Worm (Caenorhabditis elegans) whole organism, L4 larva: ENCODE measurements around the gene ttr-18.

ENCODE experiments used
- F10B5.3 ChIP-seq: sonication (generic microtip); optimal IDR thresholded peaks from 2 replicates; lab custom pipeline; 2016; ENCODE audit warnings: mild to moderate bottlenecking, missing genetic modification characterization, missing compliant biosample characterization
- F26F4.8 ChIP-seq: fragments of 200-800 bp; sonication (Bioruptor generic); conservative IDR thresholded peaks from 2 replicates; pipeline ENCODE4 v1.3.6; 2022; ENCODE audit warnings: missing genetic modification characterization, missing compliant biosample characterization
- F49E8.2 ChIP-seq: sonication (generic microtip); optimal IDR thresholded peaks from 2 replicates; lab custom pipeline; 2016; ENCODE audit warnings: missing compliant biosample characterization, mild to moderate bottlenecking, missing genetic modification characterization, borderline replicate concordance
- R02D3.7 ChIP-seq: fragments of 150-350 bp; sonication (generic microtip); optimal IDR thresholded peaks from 3 replicates; lab custom pipeline; 2014; ENCODE audit warnings: missing biosample characterization, missing genetic modification characterization
- T26A8.4 ChIP-seq: fragments of 200-800 bp; sonication (Bioruptor generic); IDR thresholded peaks from 2 replicates; pipeline ENCODE4 v1.3.6; 2022; ENCODE audit warnings: missing genetic modification characterization, missing compliant biosample characterization
- Y5F2A.4 ChIP-seq: fragments of 200-800 bp; sonication (Bioruptor generic); optimal IDR thresholded peaks from 2 replicates; lab custom pipeline; 2018; ENCODE audit warnings: mild to moderate bottlenecking, missing genetic modification characterization, missing compliant biosample characterization
- aly-2 ChIP-seq: sonication (generic microtip); optimal IDR thresholded peaks from 2 replicates; lab custom pipeline; 2018; ENCODE audit warnings: missing biosample characterization, missing genetic modification characterization
- arid-1 ChIP-seq: fragments of 200-800 bp; sonication (Bioruptor generic); conservative IDR thresholded peaks from 2 replicates; pipeline ENCODE4 v1.3.6; 2022; ENCODE audit warnings: missing genetic modification reagents, missing genetic modification characterization, missing compliant biosample characterization
- ceh-20 ChIP-seq: fragments of 200-800 bp; sonication (Bioruptor generic); IDR thresholded peaks from 2 replicates; pipeline ENCODE4 v1.3.6; 2022; ENCODE audit warnings: missing genetic modification reagents, missing genetic modification characterization, missing compliant biosample characterization
- ceh-28 ChIP-seq: fragments of 150-350 bp; optimal IDR thresholded peaks from 2 replicates; lab custom pipeline; 2014; ENCODE audit warnings: missing biosample characterization, missing genetic modification reagents, missing genetic modification characterization
- ceh-44 ChIP-seq: fragments of 200-800 bp; sonication (Bioruptor generic); IDR thresholded peaks from 2 replicates; pipeline ENCODE4 v1.3.6; 2022; ENCODE audit warnings: missing genetic modification reagents, missing genetic modification characterization, missing compliant biosample characterization
- ceh-62 ChIP-seq: sonication (generic microtip); optimal IDR thresholded peaks from 2 replicates; lab custom pipeline; 2017; ENCODE audit warnings: missing biosample characterization, missing genetic modification characterization
- daf-16 ChIP-seq, 3 experiments: sonication (generic microtip); optimal IDR thresholded peaks; 2 replicates each; lab custom pipeline; 2016 to 2017; ENCODE audit warnings: missing genetic modification characterization in 3 of 3, missing genetic modification reagents in 3 of 3, mild to moderate bottlenecking in 2 of 3, missing compliant biosample characterization in 2 of 3, missing biosample characterization in 1 of 3, moderate library complexity in 1 of 3
- daf-19 ChIP-seq: fragments of 200-800 bp; sonication (Bioruptor generic); conservative IDR thresholded peaks from 2 replicates; pipeline ENCODE4 v1.3.6; 2022; ENCODE audit warnings: missing genetic modification characterization, missing compliant biosample characterization
- daf-8 ChIP-seq: fragments of 200-800 bp; sonication (Bioruptor generic); IDR thresholded peaks from 2 replicates; pipeline ENCODE4 v1.3.6; 2022; ENCODE audit warnings: missing genetic modification characterization, missing compliant biosample characterization
- dmd-6 ChIP-seq: fragments of 200-800 bp; sonication (Bioruptor generic); IDR thresholded peaks from 2 replicates; pipeline ENCODE4 v1.3.6; 2022; ENCODE audit warnings: missing genetic modification reagents, missing genetic modification characterization, missing compliant biosample characterization
- dmd-9 ChIP-seq: fragments of 200-800 bp; sonication (Bioruptor generic); IDR thresholded peaks from 2 replicates; pipeline ENCODE4 v1.3.6; 2022; ENCODE audit warnings: missing genetic modification reagents, missing genetic modification characterization, missing compliant biosample characterization
- dpl-1 ChIP-seq: fragments of 150-350 bp; optimal IDR thresholded peaks from 2 replicates; lab custom pipeline; 2014; ENCODE audit warnings: missing biosample characterization, missing genetic modification reagents, missing genetic modification characterization
- duxl-1 ChIP-seq: sonication (generic microtip); optimal IDR thresholded peaks from 2 replicates; lab custom pipeline; 2016; ENCODE audit warnings: mild to moderate bottlenecking, missing genetic modification characterization, moderate library complexity, missing compliant biosample characterization; ENCODE audit not compliant: poor library complexity
- dve-1 ChIP-seq: sonication (generic microtip); optimal IDR thresholded peaks from 2 replicates; lab custom pipeline; 2017; ENCODE audit warnings: antibody characterized with exemption, mild to moderate bottlenecking, missing genetic modification characterization, missing compliant biosample characterization; ENCODE audit not compliant: insufficient read depth
- egl-27 ChIP-seq: sonication (generic microtip); optimal IDR thresholded peaks from 3 replicates; lab custom pipeline; 2017; ENCODE audit warnings: missing biosample characterization, missing genetic modification reagents, missing genetic modification characterization
- fos-1 ChIP-seq: fragments of 150-350 bp; optimal IDR thresholded peaks from 2 replicates; lab custom pipeline; 2014; ENCODE audit warnings: missing biosample characterization, missing genetic modification characterization
- hlh-30 ChIP-seq: sonication (generic microtip); optimal IDR thresholded peaks from 2 replicates; lab custom pipeline; 2017; ENCODE audit warnings: antibody characterized with exemption, mild to moderate bottlenecking, missing genetic modification characterization, missing compliant biosample characterization; ENCODE audit not compliant: insufficient read depth
- hmg-1.1 ChIP-seq: fragments of 200-800 bp; sonication (Bioruptor generic); IDR thresholded peaks from 2 replicates; pipeline ENCODE4 v1.3.6; 2022; ENCODE audit warnings: missing genetic modification reagents, missing genetic modification characterization, missing compliant biosample characterization
- jun-1 ChIP-seq: fragments of 150-350 bp; optimal IDR thresholded peaks from 2 replicates; lab custom pipeline; 2014; ENCODE audit warnings: missing biosample characterization, missing genetic modification reagents, missing genetic modification characterization
- lin-1 ChIP-seq: fragments of 200-800 bp; sonication (Bioruptor generic); IDR thresholded peaks from 2 replicates; pipeline ENCODE4 v1.3.6; 2022; ENCODE audit warnings: missing genetic modification reagents, missing genetic modification characterization, missing compliant biosample characterization
- lin-13 ChIP-seq: fragments of 150-350 bp; optimal IDR thresholded peaks from 2 replicates; lab custom pipeline; 2014; ENCODE audit warnings: missing biosample characterization, missing genetic modification reagents, missing genetic modification characterization
- lin-15B ChIP-seq: fragments of 150-350 bp; sonication (generic microtip); optimal IDR thresholded peaks from 3 replicates; lab custom pipeline; 2014; ENCODE audit warnings: missing biosample characterization, missing genetic modification characterization
- lin-39 ChIP-seq: fragments of 150-350 bp; optimal IDR thresholded peaks from 2 replicates; lab custom pipeline; 2014; ENCODE audit warnings: missing biosample characterization, missing genetic modification reagents, missing genetic modification characterization
- lsy-2 ChIP-seq, 2 experiments: fragments of 150-350 bp in 1 of 2; sonication (generic microtip) in 1 of 2; optimal IDR thresholded peaks; 2 replicates each; lab custom pipeline; 2014 to 2017; ENCODE audit warnings: missing biosample characterization in 2 of 2, missing genetic modification characterization in 2 of 2
- mdt-29 ChIP-seq: fragments of 200-800 bp; sonication (Bioruptor generic); IDR thresholded peaks from 2 replicates; pipeline ENCODE4 v1.3.6; 2022; ENCODE audit warnings: missing genetic modification reagents, missing genetic modification characterization, missing compliant biosample characterization
- mep-1 ChIP-seq: fragments of 150-350 bp; sonication (generic microtip); optimal IDR thresholded peaks from 3 replicates; lab custom pipeline; 2014; ENCODE audit warnings: missing biosample characterization, missing genetic modification characterization
- mes-2 ChIP-seq: sonication (generic microtip); optimal IDR thresholded peaks from 2 replicates; lab custom pipeline; 2016; ENCODE audit warnings: missing genotype, mild to moderate bottlenecking, missing genetic modification characterization, missing compliant biosample characterization; ENCODE audit not compliant: poor library complexity, severe bottlenecking
- mxl-2 ChIP-seq: fragments of 200-800 bp; sonication (Bioruptor generic); conservative IDR thresholded peaks from 2 replicates; pipeline ENCODE4 v1.3.6; 2022; ENCODE audit warnings: missing genetic modification reagents, missing genetic modification characterization, missing compliant biosample characterization
- nhr-11 ChIP-seq: fragments of 150-350 bp; optimal IDR thresholded peaks from 2 replicates; lab custom pipeline; 2014; ENCODE audit warnings: missing biosample characterization, missing genetic modification characterization
- nhr-111 ChIP-seq: fragments of 200-800 bp; sonication (Bioruptor generic); optimal IDR thresholded peaks from 2 replicates; lab custom pipeline; 2018; ENCODE audit warnings: mild to moderate bottlenecking, missing genetic modification characterization, missing compliant biosample characterization
- nhr-28 ChIP-seq: fragments of 150-350 bp; optimal IDR thresholded peaks from 2 replicates; lab custom pipeline; 2014; ENCODE audit warnings: missing biosample characterization, missing genetic modification characterization
- nhr-41 ChIP-seq: fragments of 200-800 bp; sonication (Bioruptor generic); IDR thresholded peaks from 2 replicates; pipeline ENCODE4 v1.3.6; 2022; ENCODE audit warnings: missing genetic modification reagents, missing genetic modification characterization, missing compliant biosample characterization
- nhr-48 ChIP-seq: sonication (generic microtip); optimal IDR thresholded peaks from 2 replicates; lab custom pipeline; 2016; ENCODE audit warnings: mild to moderate bottlenecking, missing genetic modification characterization, missing compliant biosample characterization
- pqm-1 ChIP-seq: sonication (generic microtip); optimal IDR thresholded peaks from 2 replicates; lab custom pipeline; 2017; ENCODE audit warnings: missing biosample characterization, missing genetic modification characterization
- saeg-2 ChIP-seq: fragments of 200-800 bp; sonication (Bioruptor generic); IDR thresholded peaks from 2 replicates; pipeline ENCODE4 v1.3.6; 2022; ENCODE audit warnings: missing genetic modification reagents, missing genetic modification characterization, missing compliant biosample characterization
- set-16 ChIP-seq: fragments of 200-800 bp; sonication (Bioruptor generic); IDR thresholded peaks from 2 replicates; pipeline ENCODE4 v1.3.6; 2022; ENCODE audit warnings: missing genetic modification reagents, missing genetic modification characterization, missing compliant biosample characterization
- snpc-4 ChIP-seq: fragments of 150-350 bp; optimal IDR thresholded peaks from 2 replicates; lab custom pipeline; 2014; ENCODE audit warnings: missing biosample characterization, missing genetic modification characterization
- spr-1 ChIP-seq: sonication (generic microtip); optimal IDR thresholded peaks from 2 replicates; lab custom pipeline; 2016; ENCODE audit warnings: mild to moderate bottlenecking, missing genetic modification characterization, missing compliant biosample characterization
- spr-3 ChIP-seq: fragments of 200-800 bp; sonication (Bioruptor generic); optimal IDR thresholded peaks from 2 replicates; lab custom pipeline; 2018; ENCODE audit warnings: mild to moderate bottlenecking, missing genetic modification characterization, missing compliant biosample characterization
- zip-11 ChIP-seq: fragments of 200-800 bp; sonication (Bioruptor generic); IDR thresholded peaks from 2 replicates; pipeline ENCODE4 v1.3.6; 2022; ENCODE audit warnings: missing genetic modification characterization, missing compliant biosample characterization
- ztf-11 ChIP-seq: fragments of 150-350 bp; optimal IDR thresholded peaks from 2 replicates; lab custom pipeline; 2014; ENCODE audit warnings: missing biosample characterization, missing genetic modification characterization

Gene ttr-18

DNA sequence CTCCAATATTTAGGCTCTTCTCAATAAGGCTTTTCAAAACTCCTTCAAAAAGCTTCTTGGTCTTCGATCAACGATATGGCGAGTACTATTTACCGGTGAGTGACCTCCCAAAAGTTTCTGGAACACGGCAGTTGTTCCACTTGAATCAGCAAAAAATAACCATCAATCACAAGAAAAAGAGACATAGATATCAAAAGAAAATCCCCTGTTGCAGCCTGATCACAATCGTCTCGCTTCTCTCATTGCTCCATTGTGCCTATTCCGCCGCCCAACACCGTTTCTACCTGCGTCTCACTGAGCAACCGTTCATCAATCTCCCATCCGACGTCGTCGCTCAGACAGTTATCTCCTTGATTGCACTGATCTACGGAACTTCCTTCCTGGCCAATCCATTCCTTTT is 10.2 kb upstream of the ttr-18 start, which contains the start of gene emc-5:
TSS of gene emc-5 (plus strand) at position 14 of the 400 bp plus-strand sequence.
- TF ChIP-seq lsy-2 (tag; optimal IDR thresholded peaks at IDR 0.05; lab: Kevin White, UChicago) (peak in 1 of 2 experiments; percentile 15), daf-16 (GFP tag; optimal IDR thresholded peaks at IDR 0.05; lab: Kevin White, UChicago) (peak in 1 of 2 experiments; percentile 43), daf-16 (tag; optimal IDR thresholded peaks at IDR 0.05; lab: Kevin White, UChicago) (no peak), nhr-11 (tag; lab: Kevin White, UChicago) (no peak), spr-3 (GFP tag; lab: Kevin White, UChicago) (no peak), mes-2 (tag; lab: Kevin White, UChicago) (peak; percentile 29), ceh-20 (GFP tag; lab: Robert Waterston, UW) (no peak)

- no peak for TF ChIP-seq dpl-1
- TF ChIP-seq R02D3.7 (tag; lab: Kevin White, UChicago): no peak
- TF ChIP-seq dmd-9 (GFP tag; lab: Robert Waterston, UW): no peak
- TF ChIP-seq daf-8 (GFP tag; lab: Robert Waterston, UW): no peak
- no peak for TF ChIP-seq F49E8.2
- no peak for TF ChIP-seq F26F4.8 (GFP tag; lab: Robert Waterston, UW)
- no peak for TF ChIP-seq dve-1 (tag; lab: Kevin White, UChicago)
- no peak for TF ChIP-seq lin-15B (tag; lab: Kevin White, UChicago)
- no peak for TF ChIP-seq egl-27
- TF ChIP-seq nhr-48 (tag; lab: Kevin White, UChicago): no peak
- no peak for TF ChIP-seq duxl-1 (tag; lab: Kevin White, UChicago)
Observed at ce11 chrII:11495806-11496205, 9.3 kb upstream of the ttr-18 start.

- no peak for TF ChIP-seq jun-1 (tag; lab: Kevin White, UChicago)
- no peak for TF ChIP-seq spr-3 (GFP tag; lab: Kevin White, UChicago)
- no peak for TF ChIP-seq nhr-28 (tag; lab: Kevin White, UChicago)
- no peak for TF ChIP-seq Y5F2A.4 (GFP tag; lab: Kevin White, UChicago)
- no peak for TF ChIP-seq mdt-29
- no peak for TF ChIP-seq arid-1 (GFP tag; lab: Robert Waterston, UW)
- peak; percentile 7 for TF ChIP-seq hlh-30 (tag; lab: Kevin White, UChicago)
- no peak for TF ChIP-seq snpc-4 (tag; lab: Kevin White, UChicago)
- no peak for TF ChIP-seq dmd-6 (GFP tag; lab: Robert Waterston, UW)
- no peak for TF ChIP-seq saeg-2 (GFP tag; lab: Robert Waterston, UW)
- TF ChIP-seq lin-1 (GFP tag; lab: Robert Waterston, UW): no peak
- no peak for TF ChIP-seq lin-39 (tag; lab: Kevin White, UChicago)
- TF ChIP-seq nhr-41: no peak
- TF ChIP-seq fos-1 (tag; lab: Kevin White, UChicago): no peak
- TF ChIP-seq daf-16 (GFP tag; optimal IDR thresholded peaks at IDR 0.05; lab: Kevin White, UChicago): no peak
- TF ChIP-seq daf-16 (tag; optimal IDR thresholded peaks at IDR 0.05; lab: Kevin White, UChicago): peak; percentile 64
- TF ChIP-seq dpl-1: peak; percentile 42
- no peak for TF ChIP-seq ceh-44 (GFP tag; lab: Robert Waterston, UW)
- no peak for TF ChIP-seq daf-19 (GFP tag; lab: Robert Waterston, UW)
- no peak for TF ChIP-seq spr-1
- no peak for TF ChIP-seq pqm-1
- TF ChIP-seq zip-11 (GFP tag; lab: Robert Waterston, UW): no peak
- TF ChIP-seq mep-1 (tag; lab: Kevin White, UChicago): no peak
- no peak for TF ChIP-seq lin-13
- no peak for TF ChIP-seq hmg-1.1 (GFP tag; lab: Robert Waterston, UW)
- no peak for TF ChIP-seq ceh-62
- TF ChIP-seq duxl-1 (tag; lab: Kevin White, UChicago): no peak
- no peak for TF ChIP-seq aly-2 (tag; lab: Kevin White, UChicago)
- TF ChIP-seq ceh-28 (tag; lab: Kevin White, UChicago): no peak
- TF ChIP-seq set-16 (GFP tag; lab: Robert Waterston, UW): no peak
- no peak for TF ChIP-seq ztf-11 (tag; lab: Kevin White, UChicago)
- no peak for TF ChIP-seq T26A8.4 (GFP tag; lab: Robert Waterston, UW)
- no peak for TF ChIP-seq mxl-2
- TF ChIP-seq F10B5.3 (tag; lab: Kevin White, UChicago): no peak
- peak; percentile 26 for TF ChIP-seq mes-2 (tag; lab: Kevin White, UChicago)
- TF ChIP-seq nhr-111 (GFP tag; lab: Kevin White, UChicago): no peak
Observed at ce11 chrII:11495307-11495706, 8.8 kb upstream of the ttr-18 start, which contains the start of the genes ooc-3 and B0334.4. ooc-3 (minus strand) TSS chrII:11495321. B0334.4 (plus strand) TSS chrII:11495692.
